Worm (Caenorhabditis elegans) whole organism, midembryonic: Measurements from ENCODE around the gene Y41G9A.10.

Experiments used
- T22C8.4 ChIP-seq: fragments of 200-800 bp; sonication (Bioruptor generic); IDR thresholded peaks from 2 replicates; pipeline ENCODE4 v1.3.6; 2022; ENCODE audit warnings: missing genetic modification characterization, missing compliant biosample characterization
- cog-1 ChIP-seq: sonication (generic microtip); optimal IDR thresholded peaks from 2 replicates; lab custom pipeline; 2016; ENCODE audit warnings: missing genetic modification characterization, missing compliant biosample characterization
- flt-1 ChIP-seq: fragments of 200-800 bp; sonication (Bioruptor generic); IDR thresholded peaks from 2 replicates; pipeline ENCODE4 v1.3.6; 2022; ENCODE audit warnings: missing genetic modification characterization, missing compliant biosample characterization
- klf-2 ChIP-seq: fragments of 200-800 bp; sonication (Bioruptor generic); conservative IDR thresholded peaks from 2 replicates; pipeline ENCODE4 v1.3.6; 2022; ENCODE audit warnings: missing genetic modification reagents, missing genetic modification characterization, missing compliant biosample characterization
- ref-1 ChIP-seq: fragments of 200-800 bp; sonication (Bioruptor generic); conservative IDR thresholded peaks from 2 replicates; pipeline ENCODE4 v1.3.6; 2022; ENCODE audit warnings: missing genetic modification reagents, missing genetic modification characterization, missing compliant biosample characterization
- ztf-23 ChIP-seq: fragments of 200-800 bp; sonication (Bioruptor generic); IDR thresholded peaks from 2 replicates; pipeline ENCODE4 v1.3.6; 2022; ENCODE audit warnings: missing genetic modification reagents, missing genetic modification characterization, missing compliant biosample characterization

- no peak for TF ChIP-seq T22C8.4
- TF ChIP-seq flt-1 = no peak
- TF ChIP-seq ref-1 = no peak
- no peak for TF ChIP-seq ztf-23 (GFP tag; lab: Robert Waterston, UW)
- TF ChIP-seq klf-2 (GFP tag; lab: Robert Waterston, UW) = no peak
- TF ChIP-seq cog-1 (tag; lab: Kevin White, UChicago) = no peak
Observed at ce11 chrX:2978100-2978499, 31.7 kb upstream of the Y41G9A.10 start.
